Fruit fly (Drosophila melanogaster): Measurements from ENCODE around the gene Gyc89Db.

Gyc89Db gene

dm6 chr3R:16497379-16497778 is 20.5 kb downstream of the Gyc89Db start (continued):
- TF ChIP-seq CG1603 (tag; optimal IDR thresholded peaks at IDR 0.05) (peak; percentile 72), CG6765 (GFP tag; optimal IDR thresholded peaks at IDR 0.05) (peak; percentile 38), CG5180 (GFP tag; optimal IDR thresholded peaks at IDR 0.05) (peak; percentile 64), CG7372 (GFP tag; IDR thresholded peaks at IDR 0.05) (peak; percentile 74), Hmr (GFP tag; optimal IDR thresholded peaks at IDR 0.05) (peak; percentile 87), Sox102F (GFP tag; optimal IDR thresholded peaks at IDR 0.05) (peak; percentile 92), HLH3B (GFP tag; IDR thresholded peaks at IDR 0.05) (peak; percentile 87), Ravus (GFP tag; IDR thresholded peaks at IDR 0.05) (peak; percentile 52), Bdp1 (GFP tag; optimal IDR thresholded peaks at IDR 0.05) (peak; percentile 56), sug (tag; optimal IDR thresholded peaks at IDR 0.05) (no peak), Eip74EF (GFP tag; optimal IDR thresholded peaks at IDR 0.05) (peak in 1 of 2 experiments; percentile 72), CG8924 (tag; optimal IDR thresholded peaks at IDR 0.05) (peak; percentile 79), CG4854 (GFP tag; optimal IDR thresholded peaks at IDR 0.05) (peak; percentile 72), tll (GFP tag; optimal IDR thresholded peaks at IDR 0.05) (no peak), onecut (GFP tag; IDR thresholded peaks at IDR 0.05) (peak; percentile 81), CG8478 (optimal IDR thresholded peaks at IDR 0.05) (no peak), CG12155 (GFP tag; optimal IDR thresholded peaks at IDR 0.05) (peak; percentile 64), CG10565 (GFP tag; optimal IDR thresholded peaks at IDR 0.05) (peak; percentile 53), bowl (GFP tag; IDR thresholded peaks at IDR 0.05) (peak; percentile 48; the same call in 1 of the 2 replicates), Lim3 (GFP tag; IDR thresholded peaks at IDR 0.05) (peak; percentile 31; the same call in 1 of the 2 replicates), bcd (GFP tag; optimal IDR thresholded peaks at IDR 0.05) (peak; percentile 84), dpn (GFP tag; optimal IDR thresholded peaks at IDR 0.05) (peak; percentile 70 to 88), Poxn (GFP tag; IDR thresholded peaks at IDR 0.05) (no peak), repo (GFP tag; optimal IDR thresholded peaks at IDR 0.05) (peak; percentile 46), CG6654 (GFP tag; optimal IDR thresholded peaks at IDR 0.05) (peak; percentile 30), btn (GFP tag; optimal IDR thresholded peaks at IDR 0.05) (peak; percentile 10), CG9609 (GFP tag; optimal IDR thresholded peaks at IDR 0.05) (peak; percentile 46), Atf3 (GFP tag; optimal IDR thresholded peaks at IDR 0.05) (peak; percentile 20), Ets65A (GFP tag) (peak; percentile 95), pan (optimal IDR thresholded peaks at IDR 0.05) (no peak), pan (GFP tag; optimal IDR thresholded peaks at IDR 0.05 in 1 of 2, IDR thresholded peaks at IDR 0.05 in 1 of 2) (peak in 1 of 2 experiments; percentile 88), Pdp1 (GFP tag; optimal IDR thresholded peaks at IDR 0.05) (peak; percentile 62 to 71), TFAM (GFP tag; optimal IDR thresholded peaks at IDR 0.05) (peak; percentile 27), jing (GFP tag; optimal IDR thresholded peaks at IDR 0.05) (peak; percentile 66), bab2 (GFP tag; optimal IDR thresholded peaks at IDR 0.05) (peak; percentile 74), bsh (GFP tag; optimal IDR thresholded peaks at IDR 0.05) (peak; percentile 45 to 86), CG5953 (GFP tag; IDR thresholded peaks at IDR 0.05) (peak; percentile 90), CG3281 (GFP tag; optimal IDR thresholded peaks at IDR 0.05) (peak; percentile 82), slp2 (GFP tag; optimal IDR thresholded peaks at IDR 0.05) (peak; percentile 55), CG12236 (GFP tag; optimal IDR thresholded peaks at IDR 0.05) (peak; percentile 9), CG10274 (GFP tag; optimal IDR thresholded peaks at IDR 0.05) (peak; percentile 4), CG7556 (GFP tag; optimal IDR thresholded peaks at IDR 0.05) (peak; percentile 79), CG33213 (GFP tag; optimal IDR thresholded peaks at IDR 0.05) (peak; percentile 75), CG3163 (GFP tag; optimal IDR thresholded peaks at IDR 0.05) (peak; percentile 47), CG1832 (GFP tag; optimal IDR thresholded peaks at IDR 0.05) (no peak), gsb-n (tag; optimal IDR thresholded peaks at IDR 0.05) (peak; percentile 75), CG10366 (GFP tag; IDR thresholded peaks at IDR 0.05) (peak; percentile 88), CG18619 (GFP tag; optimal IDR thresholded peaks at IDR 0.05) (peak; percentile 75), CG11093 (GFP tag; IDR thresholded peaks at IDR 0.05) (peak; percentile 68; the same call in 1 of the 3 replicates), CG10209 (GFP tag; optimal IDR thresholded peaks at IDR 0.05) (peak; percentile 86), CG31365 (tag; optimal IDR thresholded peaks at IDR 0.05) (peak; percentile 67)

Data from whole organism, embryonic.